Worm (Caenorhabditis elegans): ENCODE data around the gene T21C9.13.

DNA sequence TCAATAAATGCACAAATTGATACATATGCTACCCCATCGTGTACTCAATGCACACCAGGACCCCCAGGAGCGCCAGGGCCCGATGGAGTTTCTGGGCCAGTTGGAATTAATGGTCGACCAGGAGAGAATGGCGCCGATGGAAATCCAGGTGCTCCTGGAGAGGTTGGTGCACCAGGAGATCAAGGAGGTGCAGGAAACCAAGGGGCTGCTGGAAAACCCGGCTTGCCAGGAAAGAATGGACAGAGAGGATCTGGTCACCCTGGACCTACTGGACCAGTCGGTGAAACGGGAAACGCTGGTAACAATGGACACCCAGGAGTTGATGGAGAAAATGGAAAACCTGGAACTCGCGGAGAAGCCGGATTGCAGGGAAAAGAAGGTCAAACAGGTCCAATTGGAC is 35.4 kb upstream of the T21C9.13 start:
- no peak for TF ChIP-seq nhr-232 (tag; optimal IDR thresholded peaks at IDR 0.05)
- TF ChIP-seq ceh-2 (tag; optimal IDR thresholded peaks at IDR 0.05) = no peak
